Fruit fly (Drosophila melanogaster): Measurements from ENCODE around the gene vsg.

dm6 chr3L:9698193-9698642 is 15.9 kb upstream of the vsg start, which contains the start of gene Ubc4:
- TF ChIP-seq GATAd (GFP tag; optimal IDR thresholded peaks at IDR 0.05) = no peak
- peak; percentile 47 for TF ChIP-seq h (GFP tag; optimal IDR thresholded peaks at IDR 0.05)
- TF ChIP-seq fru (GFP tag; optimal IDR thresholded peaks at IDR 0.05) = peak; percentile 30
- no peak for TF ChIP-seq dmrt93B (GFP tag; optimal IDR thresholded peaks at IDR 0.05)
- no peak for TF ChIP-seq Dif (GFP tag; optimal IDR thresholded peaks at IDR 0.05; ENCODE audit: partially characterized antibody)
- no peak for TF ChIP-seq Mio (GFP tag; optimal IDR thresholded peaks at IDR 0.05)
- TF ChIP-seq CG32264 (GFP tag; optimal IDR thresholded peaks at IDR 0.05) = no peak

All from whole organism, wandering third instar larva.